Worm (Caenorhabditis elegans): Measurements from ENCODE around the gene best-22.

- TF ChIP-seq mep-1 (tag; optimal IDR thresholded peaks at IDR 0.05) (no peak), unc-39 (tag; optimal IDR thresholded peaks at IDR 0.05) (no peak), pha-4 (tag; optimal IDR thresholded peaks at IDR 0.05) (no peak), nhr-2 (tag; optimal IDR thresholded peaks at IDR 0.05) (no peak), lsy-2 (tag; optimal IDR thresholded peaks at IDR 0.05) (no peak), elt-1 (tag; optimal IDR thresholded peaks at IDR 0.05; ENCODE audit: borderline replicate concordance, insufficient read depth) (no peak), unc-62 (GFP tag; optimal IDR thresholded peaks at IDR 0.05) (no peak), ham-2 (GFP tag; optimal IDR thresholded peaks at IDR 0.05) (no peak)
These were observed 15.2 kb downstream of the best-22 start for ce11 chrIV:12364964-12365363.
